Fruit fly (Drosophila melanogaster): ENCODE measurements around the gene Gr28b.
A peak's percentile ranks its signal among the peaks of the same experiment; 100 is the strongest.

Gene Gr28b

DNA sequence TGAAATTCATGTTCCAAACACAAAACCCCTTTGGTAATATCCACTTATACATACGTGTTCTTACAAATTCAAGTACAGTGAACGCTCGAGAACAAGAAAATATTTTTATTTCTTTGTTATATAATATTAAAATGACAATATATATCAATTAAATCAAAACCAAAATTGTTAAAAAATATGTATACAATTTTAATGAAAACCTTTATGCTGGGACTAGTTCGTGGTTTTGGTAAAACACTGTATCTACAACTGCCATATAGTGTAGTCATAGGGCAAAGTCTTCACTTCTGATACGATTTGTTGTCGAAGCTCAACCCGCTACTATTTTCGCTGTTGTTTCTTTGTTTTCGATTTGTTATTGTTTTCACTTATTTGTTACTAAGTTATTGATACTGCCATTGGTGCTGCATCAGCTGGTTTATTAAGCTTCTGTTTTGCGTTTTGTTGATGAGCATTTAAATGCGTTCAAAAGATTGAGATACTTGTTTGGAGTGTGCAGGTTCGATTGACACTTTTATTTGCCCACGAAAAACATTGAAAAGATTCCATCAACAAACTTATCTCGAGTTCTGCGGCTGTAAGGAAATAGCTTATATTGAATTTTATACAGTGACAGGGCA is 27.2 kb downstream of the Gr28b start:
- peak; percentile 93 for TF ChIP-seq CG17801 (GFP tag; optimal IDR thresholded peaks at IDR 0.05; ENCODE audit: partially characterized antibody)

dm6 chr2L:7433957-7434736 is 27.9 kb downstream of the Gr28b start:
- TF ChIP-seq CG17801 (GFP tag; optimal IDR thresholded peaks at IDR 0.05; ENCODE audit: partially characterized antibody), result peak; percentile 88

DNA sequence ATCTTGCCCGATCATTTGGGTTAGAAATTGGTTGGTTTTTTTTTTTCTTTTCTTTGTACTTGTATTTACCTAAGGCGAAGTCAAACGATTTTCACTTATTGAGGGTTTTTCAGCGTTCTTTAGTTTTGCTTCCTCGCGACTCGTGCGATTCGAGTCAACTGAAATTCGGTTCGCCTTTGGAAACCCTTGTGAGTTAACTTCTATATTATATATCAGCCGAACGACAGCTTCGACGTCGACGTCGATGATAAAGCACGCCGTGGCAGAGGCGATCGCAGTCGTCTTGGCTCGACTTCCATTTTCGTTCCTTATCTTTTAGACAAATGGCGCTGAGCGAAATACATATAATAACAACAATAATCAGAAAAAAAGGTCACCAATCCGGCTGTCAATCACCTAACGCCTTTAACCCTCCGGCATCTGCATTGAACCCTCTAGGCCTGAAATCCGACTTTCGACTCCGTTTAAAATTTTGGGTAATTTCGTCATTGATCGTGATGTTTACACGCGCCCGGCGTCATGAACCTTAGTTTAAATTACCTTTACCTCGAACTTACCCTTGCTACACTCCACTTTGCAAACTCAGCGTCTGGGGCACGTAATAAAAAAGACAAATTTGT is 28.6 kb downstream of the Gr28b start, which contains the start of gene CG5958:
Gene CG5958 (minus strand): TSS at position 180 of the 620 bp plus-strand sequence.
- TF ChIP-seq CG17801 (GFP tag; optimal IDR thresholded peaks at IDR 0.05; ENCODE audit: partially characterized antibody), result no peak

dm6 chr2L:7431861-7432601 is 30.0 kb downstream of the Gr28b start:
- TF ChIP-seq CG17801 (GFP tag; optimal IDR thresholded peaks at IDR 0.05; ENCODE audit: partially characterized antibody), result no peak

DNA sequence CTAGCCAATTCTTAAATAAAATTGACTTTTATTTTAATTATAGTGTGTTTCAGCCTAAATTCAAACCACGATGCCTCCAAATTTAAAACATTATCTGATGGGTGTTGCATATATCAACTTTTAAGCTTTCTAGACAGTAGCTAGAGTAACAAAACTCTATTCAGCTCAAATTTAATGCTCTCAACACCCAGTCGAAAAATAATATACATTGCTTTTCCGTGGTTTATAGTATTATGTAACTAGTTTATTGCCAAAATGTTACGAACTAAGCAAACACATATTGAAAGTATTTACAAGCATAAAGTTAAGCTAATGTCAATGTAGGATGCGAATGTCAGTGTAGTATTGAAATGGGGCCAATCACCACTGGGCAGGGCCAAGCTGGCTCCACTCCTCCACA is 31.7 kb downstream of the Gr28b start:
- no peak for TF ChIP-seq CG17801 (GFP tag; optimal IDR thresholded peaks at IDR 0.05; ENCODE audit: partially characterized antibody)

- TF ChIP-seq CG17801 (GFP tag; optimal IDR thresholded peaks at IDR 0.05; ENCODE audit: partially characterized antibody), result no peak
Measured at dm6 chr2L:7427786-7428137, 34.3 kb downstream of the Gr28b start.

DNA sequence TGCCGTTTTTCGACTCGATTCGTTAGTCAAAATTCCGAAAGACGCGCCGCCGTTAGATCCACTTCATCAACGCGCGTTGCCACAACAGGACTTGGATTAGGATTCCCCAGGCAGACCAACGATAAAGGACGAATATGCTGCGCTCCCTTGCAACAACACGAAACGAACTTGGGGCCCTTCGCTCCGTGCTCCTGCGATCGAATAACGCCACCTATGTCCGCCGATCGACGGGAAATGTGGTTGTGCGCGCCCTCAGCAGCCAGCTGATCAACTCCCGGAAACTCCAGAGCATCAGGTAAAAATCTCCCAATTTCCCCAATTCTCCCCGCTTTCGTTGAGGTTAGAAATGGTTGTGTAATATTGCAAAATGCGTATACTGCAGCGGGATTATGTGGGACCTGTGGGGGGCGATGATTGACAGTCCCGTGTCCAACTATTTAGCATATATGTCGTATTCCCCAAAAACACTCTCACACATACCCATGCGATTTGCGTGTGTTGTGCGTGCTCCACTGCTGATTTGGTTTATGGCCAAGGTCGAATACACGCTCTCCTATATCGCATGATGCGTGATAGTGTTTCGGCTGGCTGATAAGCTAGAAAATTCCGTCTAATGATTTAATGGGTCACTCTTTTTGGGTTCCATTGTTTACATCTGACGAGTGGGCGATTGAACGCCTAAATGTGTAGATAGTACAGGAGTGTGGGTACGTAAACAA is 34.8 kb downstream of the Gr28b start:
- no peak for TF ChIP-seq CG17801 (GFP tag; optimal IDR thresholded peaks at IDR 0.05; ENCODE audit: partially characterized antibody)

- TF ChIP-seq CG17801 (GFP tag; optimal IDR thresholded peaks at IDR 0.05; ENCODE audit: partially characterized antibody), result peak; percentile 23
Measured at dm6 chr2L:7426326-7427066, 35.6 kb downstream of the Gr28b start, which contains the start of gene muc. TSS of gene muc (plus strand) at chr2L:7426866.

dm6 chr2L:7425690-7426056 is 36.4 kb downstream of the Gr28b start:
- TF ChIP-seq CG17801 (GFP tag; optimal IDR thresholded peaks at IDR 0.05; ENCODE audit: partially characterized antibody), result no peak

DNA sequence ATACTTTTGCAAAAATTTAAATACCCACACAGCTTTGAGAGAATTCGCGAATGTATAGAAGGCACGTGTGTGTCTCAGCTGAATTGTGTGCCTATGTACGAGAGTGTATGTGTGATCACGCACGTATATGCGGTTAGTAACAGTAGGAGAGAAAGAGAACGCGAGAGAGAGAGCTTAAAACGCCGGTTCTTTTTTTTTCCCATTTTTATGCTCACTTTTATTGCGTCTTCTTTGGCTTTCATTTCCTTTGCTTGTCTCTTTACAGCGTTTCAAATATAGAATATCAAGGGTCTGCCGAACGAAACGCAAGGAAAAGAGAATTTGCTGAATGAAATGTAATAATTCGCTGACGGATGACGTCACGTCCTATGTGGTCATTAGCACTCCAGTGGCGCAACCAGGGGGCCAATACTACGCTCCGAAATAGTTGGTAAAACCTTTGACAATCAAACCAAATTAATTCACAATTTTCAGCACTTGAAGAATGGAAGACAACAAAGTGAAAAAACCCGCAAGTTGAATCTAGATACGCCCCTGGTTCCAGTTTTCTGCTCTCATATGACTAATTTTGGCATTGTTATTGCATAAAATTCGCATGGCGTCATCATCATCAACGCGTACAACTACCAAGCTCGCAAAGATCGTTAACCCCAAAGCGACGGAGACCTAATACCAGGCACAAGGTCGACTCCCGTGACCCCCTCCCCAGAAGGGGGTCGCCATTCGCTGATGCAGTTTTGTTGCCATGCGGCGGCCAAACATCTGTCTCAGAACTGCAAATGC is 36.9 kb downstream of the Gr28b start:
- peak; percentile 86 for TF ChIP-seq CG17801 (GFP tag; optimal IDR thresholded peaks at IDR 0.05; ENCODE audit: partially characterized antibody)

DNA sequence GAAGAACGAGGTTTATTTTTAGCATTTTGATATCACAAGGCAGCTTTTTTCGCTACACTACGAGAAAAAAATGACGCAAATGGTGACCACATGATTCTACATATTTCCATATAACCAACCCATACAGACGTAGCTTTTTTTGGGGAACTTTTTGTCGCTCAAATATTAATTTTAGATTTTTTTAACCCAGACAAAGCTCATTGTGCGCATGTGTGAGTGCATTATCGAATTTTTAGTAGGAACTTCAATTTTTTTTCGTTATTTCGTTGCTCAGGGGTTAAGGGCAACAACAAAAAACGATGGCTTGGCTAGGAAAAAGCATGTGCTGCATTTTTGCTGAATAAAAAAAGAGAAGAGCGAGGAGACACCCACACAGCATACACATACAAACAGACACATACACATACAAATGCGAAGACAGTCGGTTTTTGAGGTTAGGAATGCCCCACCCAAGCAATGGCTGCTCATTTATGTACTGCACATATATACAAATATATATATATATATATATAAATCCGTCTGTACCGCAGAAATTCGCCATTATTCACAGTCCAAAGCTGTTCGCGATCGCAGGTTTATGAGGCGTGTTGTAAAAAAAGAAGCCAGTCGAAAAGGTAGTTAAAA is 37.7 kb downstream of the Gr28b start:
- no peak for TF ChIP-seq CG17801 (GFP tag; optimal IDR thresholded peaks at IDR 0.05; ENCODE audit: partially characterized antibody)

DNA sequence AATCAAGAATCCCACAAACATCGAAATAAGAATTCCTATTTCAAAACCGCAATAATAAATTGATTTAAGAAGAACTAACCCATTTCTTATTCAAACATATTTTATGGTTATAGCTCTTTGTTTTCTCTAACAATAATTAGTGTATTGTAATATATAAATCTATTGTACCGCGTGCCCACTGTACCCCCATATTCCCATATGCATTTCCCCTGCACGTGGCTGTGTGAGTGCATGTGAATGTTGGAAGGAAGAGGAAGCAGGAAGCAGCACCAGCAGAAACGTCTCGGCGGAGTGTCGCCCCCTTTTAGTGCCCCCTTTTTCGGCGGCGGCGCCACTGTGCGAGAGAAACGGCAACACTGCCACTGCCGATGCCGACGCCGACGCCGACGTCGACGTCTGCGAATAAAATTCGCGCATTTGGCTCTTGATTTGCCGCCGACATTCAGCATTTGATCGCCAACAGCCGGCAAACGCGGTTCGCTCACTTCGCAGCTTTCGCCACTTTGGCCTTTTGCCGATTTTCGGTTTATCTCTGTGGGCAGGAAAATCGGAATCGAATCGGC is 38.6 kb downstream of the Gr28b start:
- peak; percentile 27 for TF ChIP-seq CG17801 (GFP tag; optimal IDR thresholded peaks at IDR 0.05; ENCODE audit: partially characterized antibody)
